Worm (Caenorhabditis elegans) whole organism, L2 larva: ENCODE data around the gene F20D1.3.

ENCODE experiments used
- C34F6.9 ChIP-seq: fragments of 150-350 bp; optimal IDR thresholded peaks from 2 replicates; lab custom pipeline; 2014; ENCODE audit warnings: missing biosample characterization, missing genetic modification characterization
- F13H6.1 ChIP-seq: sonication (generic microtip); optimal IDR thresholded peaks from 2 replicates; lab custom pipeline; 2016; ENCODE audit warnings: missing genetic modification characterization, missing compliant biosample characterization
- R02D3.7 ChIP-seq: fragments of 150-350 bp; optimal IDR thresholded peaks from 2 replicates; lab custom pipeline; 2014; ENCODE audit warnings: missing biosample characterization, missing genetic modification characterization
- Y55F3AM.14 ChIP-seq: fragments of 200-800 bp; sonication (Bioruptor generic); optimal IDR thresholded peaks from 2 replicates; lab custom pipeline; 2018; ENCODE audit warnings: mild to moderate bottlenecking, missing genetic modification characterization, missing compliant biosample characterization
- blmp-1 ChIP-seq: sonication (generic microtip); optimal IDR thresholded peaks from 2 replicates; lab custom pipeline; 2017; ENCODE audit warnings: missing genetic modification characterization, mild to moderate bottlenecking, missing compliant biosample characterization, antibody characterized with exemption, moderate library complexity; ENCODE audit not compliant: insufficient read depth
- ceh-16 ChIP-seq: fragments of 150-350 bp; optimal IDR thresholded peaks from 2 replicates; lab custom pipeline; 2014; ENCODE audit warnings: missing biosample characterization, missing genetic modification characterization
- ceh-82 ChIP-seq: fragments of 150-350 bp; optimal IDR thresholded peaks from 2 replicates; lab custom pipeline; 2014; ENCODE audit warnings: missing biosample characterization, missing genetic modification characterization
- crh-2 ChIP-seq: sonication (generic microtip); optimal IDR thresholded peaks from 2 replicates; lab custom pipeline; 2017; ENCODE audit warnings: missing biosample characterization, missing genetic modification characterization
- dmd-4 ChIP-seq: sonication (generic microtip); optimal IDR thresholded peaks from 2 replicates; lab custom pipeline; 2017; ENCODE audit warnings: missing biosample characterization, missing genetic modification characterization
- egl-27 ChIP-seq: sonication (generic microtip); optimal IDR thresholded peaks from 3 replicates; lab custom pipeline; 2017; ENCODE audit warnings: missing biosample characterization, missing genetic modification reagents, missing genetic modification characterization
- elt-3 ChIP-seq: sonication (generic microtip); optimal IDR thresholded peaks from 2 replicates; lab custom pipeline; 2017; ENCODE audit warnings: missing biosample characterization, missing genetic modification characterization
- fos-1 ChIP-seq: fragments of 150-350 bp; optimal IDR thresholded peaks from 2 replicates; lab custom pipeline; 2014; ENCODE audit warnings: missing biosample characterization, missing genetic modification characterization
- gmeb-1 ChIP-seq: fragments of 150-350 bp; optimal IDR thresholded peaks from 2 replicates; lab custom pipeline; 2014; ENCODE audit warnings: missing biosample characterization, missing genetic modification characterization
- lin-11 ChIP-seq: fragments of 150-350 bp; sonication (generic microtip); optimal IDR thresholded peaks from 2 replicates; lab custom pipeline; 2014; ENCODE audit warnings: missing biosample characterization, missing genetic modification characterization, inconsistent platforms, mixed read lengths
- lin-13 ChIP-seq: fragments of 150-350 bp; optimal IDR thresholded peaks from 2 replicates; lab custom pipeline; 2014; ENCODE audit warnings: missing biosample characterization, missing genetic modification reagents, missing genetic modification characterization
- lin-39 ChIP-seq: fragments of 150-350 bp; optimal IDR thresholded peaks from 2 replicates; lab custom pipeline; 2014; ENCODE audit warnings: missing biosample characterization, missing genetic modification reagents, missing genetic modification characterization
- lsy-2 ChIP-seq, 2 experiments: fragments of 150-350 bp in 1 of 2; sonication (generic microtip) in 1 of 2; optimal IDR thresholded peaks; 2 replicates each; lab custom pipeline; 2014 to 2017; ENCODE audit warnings: missing biosample characterization in 2 of 2, missing genetic modification characterization in 2 of 2
- mab-5 ChIP-seq: fragments of 150-350 bp; optimal IDR thresholded peaks from 2 replicates; lab custom pipeline; 2014; ENCODE audit warnings: missing biosample characterization, missing genetic modification characterization
- mbf-1 ChIP-seq: sonication (generic microtip); optimal IDR thresholded peaks from 2 replicates; lab custom pipeline; 2017; ENCODE audit warnings: missing biosample characterization, missing genetic modification characterization
- mdl-1 ChIP-seq, 2 experiments: fragments of 150-350 bp in 1 of 2; sonication (generic microtip) in 1 of 2; optimal IDR thresholded peaks; 2 replicates each; lab custom pipeline; 2017; ENCODE audit warnings: missing biosample characterization in 2 of 2, missing genetic modification characterization in 2 of 2
- nhr-10 ChIP-seq: sonication (generic microtip); optimal IDR thresholded peaks from 2 replicates; lab custom pipeline; 2017; ENCODE audit warnings: missing biosample characterization, missing genetic modification characterization
- nhr-11 ChIP-seq: fragments of 150-350 bp; optimal IDR thresholded peaks from 2 replicates; lab custom pipeline; 2014; ENCODE audit warnings: missing biosample characterization, missing genetic modification characterization
- nhr-129 ChIP-seq: fragments of 150-350 bp; optimal IDR thresholded peaks from 2 replicates; lab custom pipeline; 2014; ENCODE audit warnings: missing biosample characterization, missing genetic modification characterization
- nhr-21 ChIP-seq: fragments of 150-350 bp; optimal IDR thresholded peaks from 2 replicates; lab custom pipeline; 2014; ENCODE audit warnings: missing biosample characterization, missing genetic modification characterization
- nhr-23 ChIP-seq: fragments of 150-350 bp; optimal IDR thresholded peaks from 2 replicates; lab custom pipeline; 2014; ENCODE audit warnings: missing biosample characterization, missing genetic modification reagents, missing genetic modification characterization
- nhr-237 ChIP-seq: fragments of 150-350 bp; optimal IDR thresholded peaks from 2 replicates; lab custom pipeline; 2014; ENCODE audit warnings: missing biosample characterization, missing genetic modification characterization
- peb-1 ChIP-seq: fragments of 150-350 bp; optimal IDR thresholded peaks from 2 replicates; lab custom pipeline; 2014; ENCODE audit warnings: missing biosample characterization, missing genetic modification characterization
- sma-9 ChIP-seq, 2 experiments: fragments of 150-350 bp in 1 of 2; sonication (generic microtip) in 1 of 2; optimal IDR thresholded peaks; 2 replicates each; lab custom pipeline; 2014 to 2016; ENCODE audit warnings: missing genetic modification characterization in 2 of 2, mild to moderate bottlenecking in 1 of 2, missing biosample characterization in 1 of 2, missing compliant biosample characterization in 1 of 2, missing genetic modification reagents in 1 of 2, moderate library complexity in 1 of 2
- snpc-4 ChIP-seq: fragments of 150-350 bp; optimal IDR thresholded peaks from 2 replicates; lab custom pipeline; 2014; ENCODE audit warnings: missing biosample characterization, missing genetic modification characterization
- unc-39 ChIP-seq: fragments of 150-350 bp; optimal IDR thresholded peaks from 2 replicates; lab custom pipeline; 2014; ENCODE audit warnings: missing biosample characterization, missing genetic modification characterization
- unc-55 ChIP-seq: fragments of 150-350 bp; sonication (generic microtip); optimal IDR thresholded peaks from 3 replicates; lab custom pipeline; 2014; ENCODE audit warnings: missing biosample characterization, missing genetic modification reagents, missing genetic modification characterization
- unc-62 ChIP-seq: fragments of 150-350 bp; optimal IDR thresholded peaks from 2 replicates; lab custom pipeline; 2014; ENCODE audit warnings: missing biosample characterization, missing genetic modification reagents, missing genetic modification characterization
- ztf-11 ChIP-seq: sonication (generic microtip); optimal IDR thresholded peaks from 2 replicates; lab custom pipeline; 2017; ENCODE audit warnings: missing biosample characterization, missing genetic modification characterization

F20D1.3 gene

DNA sequence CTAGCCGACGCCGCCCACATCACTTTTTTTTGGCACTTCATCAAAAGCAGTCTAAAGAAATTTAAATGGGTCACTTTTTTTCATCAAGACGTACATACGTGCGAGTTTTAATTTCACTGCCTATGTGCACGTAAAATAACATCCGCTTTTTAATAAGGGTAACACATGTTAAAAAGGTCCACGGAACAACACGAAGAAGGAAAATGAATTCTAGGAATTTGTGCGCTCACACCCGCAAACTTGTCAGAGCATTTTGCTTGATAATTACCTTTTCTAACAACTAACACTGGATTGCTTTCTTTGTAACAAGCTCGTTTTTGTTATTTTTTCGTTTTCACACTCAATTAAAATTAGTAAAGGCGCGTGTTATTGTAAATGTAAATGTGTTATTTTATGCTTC is 32.8 kb downstream of the F20D1.3 start:
- TF ChIP-seq nhr-10 (no peak), lsy-2 (tag; optimal IDR thresholded peaks at IDR 0.05; lab: Kevin White, UChicago) (no peak), blmp-1 (no peak), nhr-21 (tag; lab: Kevin White, UChicago) (no peak), mbf-1 (tag; lab: Kevin White, UChicago) (no peak), unc-62 (GFP tag; lab: Kevin White, UChicago) (no peak)
- TF ChIP-seq, all 48 proteins: peak for 0

DNA sequence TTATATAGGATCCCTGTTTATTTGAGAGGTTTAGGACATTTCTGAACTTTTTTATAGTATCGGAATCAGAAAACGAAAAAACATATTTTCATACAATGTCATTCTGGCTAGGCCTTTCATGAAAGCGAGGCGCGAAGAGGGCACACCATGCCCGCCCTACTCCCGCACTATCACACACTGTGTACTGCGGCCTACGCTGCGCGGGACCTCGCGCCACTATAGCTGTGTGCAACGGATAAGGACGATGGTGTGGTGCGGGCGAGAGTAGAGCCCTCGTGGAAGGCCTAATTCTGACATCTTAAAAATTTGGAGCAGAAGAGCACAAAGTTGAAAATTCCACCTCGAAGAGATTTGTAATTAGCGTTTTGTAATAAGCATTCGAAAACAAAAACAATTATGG is 35.0 kb downstream of the F20D1.3 start:
- TF ChIP-seq F13H6.1 (no peak), snpc-4 (tag; lab: Kevin White, UChicago) (peak; percentile 75), lsy-2 (tag; optimal IDR thresholded peaks at IDR 0.05; lab: Kevin White, UChicago) (no peak), nhr-11 (tag; lab: Kevin White, UChicago) (no peak), unc-39 (tag; lab: Kevin White, UChicago) (no peak)

DNA sequence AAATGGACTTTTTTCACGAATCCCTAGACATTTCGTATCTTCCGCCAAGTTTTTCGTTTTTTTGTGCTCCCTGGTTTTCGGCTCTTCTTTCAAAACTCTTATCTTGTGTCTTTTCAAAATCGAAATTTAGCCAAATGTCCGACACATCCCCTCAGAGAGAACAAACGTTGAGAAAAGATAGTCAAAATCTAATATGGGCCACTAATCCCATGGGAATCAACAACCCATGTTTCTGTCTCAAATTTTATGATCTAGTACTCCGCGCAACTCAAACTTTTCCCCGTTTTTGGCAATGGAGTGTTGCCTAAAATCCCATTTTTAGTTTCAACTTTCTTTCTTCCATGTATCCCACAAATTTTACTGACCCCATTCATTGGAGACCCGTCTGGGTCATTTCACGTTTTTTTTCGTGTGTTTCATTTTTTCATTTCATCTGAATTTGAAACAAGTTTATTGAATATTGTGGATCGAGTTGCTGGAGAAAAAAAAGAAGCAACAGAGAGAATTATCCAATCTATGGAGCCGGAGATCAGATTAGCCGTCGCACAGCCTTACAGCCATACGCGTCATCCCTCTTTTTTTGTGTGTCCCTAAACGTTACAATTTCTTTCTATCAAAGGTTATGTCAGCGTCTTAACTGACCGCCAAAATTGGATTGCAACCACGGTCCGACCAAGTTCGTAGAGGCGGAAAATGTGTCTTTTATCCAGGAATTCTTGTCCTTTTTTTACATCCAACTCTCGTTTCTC is 35.8 kb downstream of the F20D1.3 start:
- TF ChIP-seq Y55F3AM.14 (GFP tag; lab: Kevin White, UChicago): no peak
- peak; percentile 67 for TF ChIP-seq mab-5 (tag; lab: Kevin White, UChicago)
- TF ChIP-seq snpc-4 (tag; lab: Kevin White, UChicago): peak; percentile 12
- peak in 1 of 2 experiments; percentile 5 for TF ChIP-seq lsy-2 (tag; optimal IDR thresholded peaks at IDR 0.05; lab: Kevin White, UChicago)

DNA sequence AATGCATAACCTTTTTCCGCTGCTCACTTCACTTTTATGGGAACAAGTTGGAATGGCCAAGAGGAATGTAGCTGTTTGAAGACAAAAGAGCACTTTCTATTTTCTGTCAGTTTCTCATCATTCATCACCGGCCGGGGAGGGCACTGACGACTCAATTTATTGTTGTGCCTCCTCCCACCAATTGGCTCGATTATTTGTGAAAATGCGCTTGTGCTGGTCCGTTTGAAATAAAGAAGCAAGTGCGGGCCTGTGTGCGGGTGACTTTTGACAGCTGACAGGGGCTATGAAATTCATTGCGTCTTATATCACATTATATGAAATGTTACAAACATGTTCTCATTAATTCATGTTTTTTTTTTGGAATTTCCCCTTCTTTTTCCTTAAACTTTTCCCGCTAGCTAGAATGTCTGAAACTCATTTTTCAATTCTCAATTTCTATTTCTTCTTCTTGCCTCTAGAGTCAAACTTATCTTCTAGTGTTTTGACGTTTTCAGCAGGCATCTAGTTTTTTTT is 38.1 kb downstream of the F20D1.3 start:
- TF ChIP-seq lsy-2 (tag; optimal IDR thresholded peaks at IDR 0.05; lab: Kevin White, UChicago) (peak in 1 of 2 experiments; percentile 13), C34F6.9 (tag; lab: Kevin White, UChicago) (peak; percentile 16), dmd-4 (tag; lab: Kevin White, UChicago) (no peak), crh-2 (tag; lab: Kevin White, UChicago) (no peak), nhr-129 (tag; lab: Kevin White, UChicago) (peak; percentile 28), lin-13 (GFP tag; lab: Kevin White, UChicago) (no peak), F13H6.1 (peak; percentile 23)

DNA sequence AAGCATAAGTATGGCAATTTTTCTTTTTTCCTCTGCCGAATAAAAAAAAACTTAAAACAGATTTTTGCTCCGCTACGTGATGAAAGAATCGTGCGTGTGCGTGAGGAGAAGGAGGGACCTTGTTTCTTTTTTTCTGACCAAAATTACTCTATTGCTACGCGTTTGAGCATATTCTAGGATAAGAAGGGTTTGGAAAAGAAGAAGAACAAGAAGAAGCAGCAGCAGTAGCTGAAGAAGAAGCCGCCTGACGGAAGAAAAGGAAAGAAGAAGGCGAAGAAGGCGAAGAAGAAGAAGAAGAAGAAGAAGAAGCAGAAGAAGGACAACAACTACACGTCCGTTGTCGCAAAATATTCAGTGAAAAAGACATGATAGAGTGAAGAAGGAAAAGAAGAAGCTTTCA is 40.2 kb downstream of the F20D1.3 start:
- TF ChIP-seq blmp-1 (no peak), Y55F3AM.14 (GFP tag; lab: Kevin White, UChicago) (no peak), peb-1 (tag; lab: Kevin White, UChicago) (no peak), unc-55 (GFP tag; lab: Kevin White, UChicago) (peak; percentile 42), egl-27 (peak; percentile 11), ztf-11 (tag; lab: Kevin White, UChicago) (no peak)

DNA sequence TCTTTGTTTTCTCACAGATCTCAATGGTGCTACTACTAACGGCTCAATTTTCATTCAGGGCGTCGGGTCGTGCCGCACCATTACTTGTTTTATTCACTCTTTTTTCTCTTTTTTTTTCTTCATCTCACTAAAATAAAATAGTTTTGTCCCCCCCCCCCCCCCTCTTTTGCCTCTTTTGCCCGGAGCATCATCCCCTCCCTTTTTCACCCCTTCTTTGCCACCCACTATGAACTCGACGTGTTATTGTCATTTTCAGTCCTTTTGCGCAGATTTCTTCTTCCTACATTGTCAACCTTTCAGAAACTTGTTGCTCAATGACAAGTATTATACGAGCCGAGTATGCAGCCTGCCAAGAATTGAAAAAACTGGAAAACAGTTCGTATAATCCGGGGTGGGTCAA is 50.1 kb downstream of the F20D1.3 start, which contains the start of gene seb-3:
seb-3 (plus strand) TSS at position 301 of the 400 bp plus-strand sequence.
- no peak for TF ChIP-seq lin-11 (tag; lab: Kevin White, UChicago)
- TF ChIP-seq nhr-11 (tag; lab: Kevin White, UChicago): no peak
- TF ChIP-seq mbf-1 (tag; lab: Kevin White, UChicago): no peak
- no peak for TF ChIP-seq dmd-4 (tag; lab: Kevin White, UChicago)
- TF ChIP-seq nhr-237 (tag; lab: Kevin White, UChicago): no peak
- no peak for TF ChIP-seq F13H6.1
- TF ChIP-seq mdl-1 (tag; optimal IDR thresholded peaks at IDR 0.05; lab: Kevin White, UChicago): no peak
- no peak for TF ChIP-seq ceh-82
- TF ChIP-seq nhr-23 (tag; lab: Kevin White, UChicago): no peak
- no peak for TF ChIP-seq fos-1
- no peak for TF ChIP-seq lin-39
- TF ChIP-seq sma-9 (GFP tag; optimal IDR thresholded peaks at IDR 0.05; lab: Kevin White, UChicago): no peak
- TF ChIP-seq sma-9 (tag; optimal IDR thresholded peaks at IDR 0.05; lab: Kevin White, UChicago): no peak
- TF ChIP-seq R02D3.7 (tag; lab: Kevin White, UChicago): no peak
- TF ChIP-seq elt-3 (tag; lab: Kevin White, UChicago): no peak
- TF ChIP-seq ceh-16: no peak
- TF ChIP-seq gmeb-1 (tag; lab: Kevin White, UChicago): no peak
- TF ChIP-seq crh-2 (tag; lab: Kevin White, UChicago): no peak
- TF ChIP-seq unc-62 (GFP tag; lab: Kevin White, UChicago): no peak
- no peak for TF ChIP-seq unc-39 (tag; lab: Kevin White, UChicago)
